Fruit fly (Drosophila melanogaster) Kc167 (cell line): Measurements from ENCODE around the gene Cp190.

Experiments used
- Myc ChIP-seq: fragments of >200 bp; optimal IDR thresholded peaks from 2 replicates; lab custom pipeline; 2017; ENCODE audit warnings: missing external identifiers
- psq ChIP-seq: fragments of >200 bp; optimal IDR thresholded peaks from 2 replicates; lab custom pipeline; 2017; ENCODE audit warnings: missing external identifiers

dm6 chr3R:15305246-15305645 lies 30.2 kb upstream of the Cp190 start:
- no peak for TF ChIP-seq Myc (lab: Kevin White, UChicago)
- no peak for TF ChIP-seq psq (lab: Kevin White, UChicago)
